Worm (Caenorhabditis elegans) whole organism, early embryonic: ENCODE data around the gene ZC262.7.
"Not testable (repeated sequence)": the region's sequence is repeated elsewhere in the genome, so short reads cannot be mapped to it uniquely, and the experiment has no call there.

Experiments
- B0310.2 ChIP-seq: sonication (generic microtip); optimal IDR thresholded peaks from 2 replicates; lab custom pipeline; 2016; ENCODE audit warnings: mild to moderate bottlenecking, missing genetic modification characterization, missing compliant biosample characterization
- F13C5.2 ChIP-seq: sonication (generic microtip); optimal IDR thresholded peaks from 2 replicates; lab custom pipeline; 2017; ENCODE audit warnings: mild to moderate bottlenecking, missing genetic modification characterization, inconsistent platforms, missing compliant biosample characterization
- aly-1 ChIP-seq: sonication (generic microtip); optimal IDR thresholded peaks from 2 replicates; lab custom pipeline; 2016; ENCODE audit warnings: missing genetic modification characterization, missing compliant biosample characterization
- ama-1 ChIP-seq: fragments of 150-350 bp; optimal IDR thresholded peaks from 2 replicates; lab custom pipeline; 2014
- ceh-13 ChIP-seq: fragments of 200-800 bp; sonication (Bioruptor generic); optimal IDR thresholded peaks from 2 replicates; lab custom pipeline; 2018; ENCODE audit warnings: mild to moderate bottlenecking, missing genetic modification characterization, missing compliant biosample characterization
- ceh-36 ChIP-seq: sonication (generic microtip); optimal IDR thresholded peaks from 2 replicates; lab custom pipeline; 2016; ENCODE audit warnings: missing genetic modification characterization, inconsistent platforms, missing compliant biosample characterization
- ets-7 ChIP-seq: sonication (generic microtip); optimal IDR thresholded peaks from 2 replicates; lab custom pipeline; 2016; ENCODE audit warnings: missing genotype, missing genetic modification characterization, missing compliant biosample characterization
- flt-1 ChIP-seq: fragments of 200-800 bp; sonication (Bioruptor generic); IDR thresholded peaks from 2 replicates; pipeline ENCODE4 v1.3.6; 2022; ENCODE audit warnings: missing genetic modification characterization, missing compliant biosample characterization
- hmbx-1 ChIP-seq: sonication (generic microtip); optimal IDR thresholded peaks from 2 replicates; lab custom pipeline; 2016; ENCODE audit warnings: mild to moderate bottlenecking, missing genetic modification characterization, missing compliant biosample characterization
- hmg-4 ChIP-seq: fragments of 200-800 bp; sonication (Bioruptor generic); optimal IDR thresholded peaks from 2 replicates; lab custom pipeline; 2018; ENCODE audit warnings: mild to moderate bottlenecking, missing genetic modification characterization, missing compliant biosample characterization
- hnd-1 ChIP-seq: sonication (generic microtip); optimal IDR thresholded peaks from 2 replicates; lab custom pipeline; 2016; ENCODE audit warnings: missing genetic modification characterization, missing compliant biosample characterization
- pes-1 ChIP-seq: fragments of 200-800 bp; sonication (Bioruptor generic); IDR thresholded peaks from 2 replicates; pipeline ENCODE4 v1.3.6; 2022; ENCODE audit warnings: missing genetic modification reagents, missing genetic modification characterization, missing compliant biosample characterization
- scrt-1 ChIP-seq: fragments of 200-800 bp; sonication (Bioruptor generic); IDR thresholded peaks from 2 replicates; pipeline ENCODE4 v1.3.6; 2022; ENCODE audit warnings: missing genetic modification characterization, missing compliant biosample characterization
- sea-1 ChIP-seq: fragments of 200-800 bp; sonication (Bioruptor generic); conservative IDR thresholded peaks from 2 replicates; pipeline ENCODE4 v1.3.6; 2022; ENCODE audit warnings: missing genetic modification characterization, missing compliant biosample characterization
- tbx-11 ChIP-seq: fragments of 200-800 bp; sonication (Bioruptor generic); IDR thresholded peaks from 2 replicates; pipeline ENCODE4 v1.3.6; 2022; ENCODE audit warnings: missing genetic modification characterization, missing compliant biosample characterization
- tbx-37 ChIP-seq: fragments of 200-800 bp; sonication (Bioruptor generic); conservative IDR thresholded peaks from 2 replicates; pipeline ENCODE4 v1.3.6; 2022; ENCODE audit warnings: missing genetic modification reagents, missing genetic modification characterization, missing compliant biosample characterization
- tra-4 ChIP-seq: sonication (generic microtip); optimal IDR thresholded peaks from 2 replicates; lab custom pipeline; 2017; ENCODE audit warnings: missing genetic modification characterization, missing compliant biosample characterization

ZC262.7 gene

DNA sequence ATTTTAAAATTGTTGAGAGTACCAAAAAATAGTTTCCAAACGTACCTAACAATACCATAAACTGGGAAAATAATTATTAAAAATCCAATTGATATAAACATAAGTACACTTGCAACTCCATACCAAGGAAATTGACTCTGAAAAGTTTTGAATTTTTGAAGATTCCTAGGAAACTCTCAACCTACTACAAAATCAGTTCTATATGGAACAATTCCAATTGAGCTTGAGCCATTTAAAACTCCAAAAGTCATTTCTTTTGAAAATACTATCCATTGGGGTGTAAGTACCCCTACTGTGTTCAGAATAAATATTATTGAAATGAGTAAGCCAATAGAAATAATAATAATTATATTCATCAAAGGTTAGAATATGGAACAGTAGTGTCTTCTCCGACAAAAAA, 4.8 kb downstream of the ZC262.7 start, which contains the start of gene clc-28:
TSS of gene clc-28 (minus strand) at position 101 of the 400 bp plus-strand sequence.
- not testable (repeated sequence) for TF ChIP-seq scrt-1 (GFP tag; lab: Robert Waterston, UW); hmbx-1; ets-7 (tag; lab: Kevin White, UChicago)

DNA sequence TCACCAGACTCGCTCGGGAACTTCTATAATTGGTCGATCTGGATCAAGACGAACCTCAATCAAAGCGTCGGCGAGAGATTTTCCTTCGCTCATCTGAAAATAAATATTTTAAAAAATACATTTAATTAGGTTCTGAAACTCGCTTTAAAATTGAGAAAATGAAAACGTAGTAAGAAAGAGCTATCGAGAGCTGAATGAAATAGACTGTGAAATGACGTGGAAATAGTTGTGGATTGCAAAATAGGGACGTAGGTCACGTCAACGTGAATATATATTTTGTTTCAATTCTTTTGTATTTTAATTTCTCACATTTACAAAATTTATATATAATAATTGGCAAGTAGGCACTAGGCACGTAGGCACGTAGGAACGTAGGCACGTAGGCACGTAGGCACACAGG, 9.7 kb downstream of the ZC262.7 start, which contains the start of gene ZC262.4:
TSS of gene ZC262.4 (minus strand) at position 101 of the 400 bp plus-strand sequence.
- TF ChIP-seq tbx-37 (GFP tag; lab: Robert Waterston, UW) (no peak), hmbx-1 (no peak), sea-1 (GFP tag; lab: Robert Waterston, UW) (no peak), pes-1 (no peak), ets-7 (tag; lab: Kevin White, UChicago) (no peak), scrt-1 (GFP tag; lab: Robert Waterston, UW) (no peak), ceh-13 (no peak), tra-4 (tag; lab: Kevin White, UChicago) (no peak), hnd-1 (tag; lab: Kevin White, UChicago) (no peak), B0310.2 (tag; lab: Kevin White, UChicago) (no peak), aly-1 (tag; lab: Kevin White, UChicago) (no peak), flt-1 (GFP tag; lab: Robert Waterston, UW) (no peak), ama-1 (lab: Kevin White, UChicago) (no peak), tbx-11 (GFP tag; lab: Robert Waterston, UW) (no peak)

DNA sequence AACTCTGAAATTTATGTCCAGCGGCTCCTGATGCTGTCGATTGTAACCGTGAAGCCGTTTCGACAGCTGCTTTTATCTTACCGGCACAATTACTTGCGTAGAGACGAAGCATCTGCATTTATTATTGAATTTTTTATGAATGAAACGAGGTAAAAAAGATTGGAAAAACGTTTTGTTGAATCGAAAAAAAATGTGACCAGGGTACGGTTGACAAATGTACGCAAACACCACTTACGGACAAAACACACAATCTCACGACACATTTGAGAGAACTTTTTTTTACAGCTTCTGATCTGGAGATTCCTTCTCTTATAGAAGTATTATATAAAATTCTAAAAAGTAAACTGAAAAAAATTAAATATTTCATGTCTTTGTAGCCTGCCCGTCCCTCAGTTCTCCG, 12.4 kb downstream of the ZC262.7 start, which contains the start of the genes mrps-18A and ZC262.2:
TSS of gene mrps-18A (minus strand) at position 141 of the 400 bp plus-strand sequence.
TSS of gene ZC262.2 (plus strand) at position 284 of the 400 bp plus-strand sequence.
- TF ChIP-seq sea-1 (GFP tag; lab: Robert Waterston, UW) (no peak), ceh-36 (tag; lab: Kevin White, UChicago) (no peak), tra-4 (tag; lab: Kevin White, UChicago) (no peak), tbx-11 (GFP tag; lab: Robert Waterston, UW) (no peak), hnd-1 (tag; lab: Kevin White, UChicago) (no peak)

DNA sequence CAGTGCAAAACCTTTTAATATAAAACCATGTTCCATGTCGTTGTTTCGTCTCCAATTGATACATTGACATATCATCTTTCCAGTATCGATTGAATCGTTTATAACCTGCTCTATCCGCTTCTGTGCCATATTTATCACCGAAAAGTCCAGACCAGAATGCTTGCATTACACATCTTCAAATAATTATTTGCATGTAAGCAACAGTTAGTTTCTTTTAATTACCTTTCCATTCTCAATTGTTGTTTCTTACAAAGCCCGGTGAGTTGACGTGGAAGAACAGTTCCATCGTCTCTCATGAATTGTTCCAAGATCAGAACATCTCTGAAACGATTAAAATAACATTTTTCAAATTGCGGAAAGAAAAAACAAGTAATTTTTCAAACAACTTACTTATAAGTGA, 12.9 kb downstream of the ZC262.7 start, which contains the start of gene iglr-2:
TSS of gene iglr-2 (minus strand) at position 101 of the 400 bp plus-strand sequence.
- TF ChIP-seq hnd-1 (tag; lab: Kevin White, UChicago) (no peak), ceh-13 (no peak), flt-1 (GFP tag; lab: Robert Waterston, UW) (no peak), ceh-36 (tag; lab: Kevin White, UChicago) (no peak), ets-7 (tag; lab: Kevin White, UChicago) (no peak), ama-1 (lab: Kevin White, UChicago) (no peak), pes-1 (no peak), tra-4 (tag; lab: Kevin White, UChicago) (no peak), sea-1 (GFP tag; lab: Robert Waterston, UW) (no peak), B0310.2 (tag; lab: Kevin White, UChicago) (no peak), tbx-37 (GFP tag; lab: Robert Waterston, UW) (no peak), aly-1 (tag; lab: Kevin White, UChicago) (no peak), scrt-1 (GFP tag; lab: Robert Waterston, UW) (no peak)

DNA sequence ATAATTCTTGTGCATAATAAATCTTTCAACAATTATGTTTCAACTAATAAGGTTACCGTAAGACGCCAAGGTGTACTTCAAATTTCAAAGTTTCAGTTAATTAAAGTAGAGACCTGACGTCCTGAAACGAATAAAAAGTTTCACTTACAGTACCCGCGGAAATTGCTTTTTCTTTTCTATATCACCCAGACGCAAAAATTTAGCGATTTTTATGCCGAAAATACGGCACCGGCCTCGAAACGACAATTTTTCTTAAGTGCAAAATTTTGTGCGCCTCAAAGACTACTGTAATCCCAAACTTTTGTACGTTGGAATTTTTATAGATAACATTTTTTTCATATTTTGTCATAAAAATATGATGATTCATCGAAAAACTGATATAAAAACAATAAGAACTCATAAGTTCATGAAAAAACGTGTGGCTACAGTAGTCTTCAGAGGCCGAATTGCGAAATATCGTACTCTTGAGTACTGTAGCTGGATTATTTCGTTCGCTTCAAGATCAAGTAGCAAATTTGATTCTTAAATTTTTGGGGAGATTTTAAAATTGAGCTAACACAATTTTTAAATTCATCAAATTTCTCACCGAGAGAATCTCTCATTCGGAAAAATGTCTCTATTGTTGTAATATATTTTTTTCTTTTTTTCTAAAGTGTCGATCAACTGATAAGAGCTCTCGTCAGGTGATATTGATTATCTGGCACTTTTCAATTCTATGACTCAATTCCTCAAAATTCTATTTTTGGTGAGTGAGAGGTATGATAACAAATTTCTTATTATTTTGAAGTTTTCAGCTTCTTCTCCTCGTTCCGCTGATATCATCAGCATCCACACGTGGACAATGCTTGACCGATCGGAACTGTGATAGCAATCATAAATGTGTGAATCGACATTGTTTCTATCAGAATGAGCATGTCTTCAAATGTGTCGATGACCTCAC, 18.3 kb downstream of the ZC262.7 start, which contains the start of gene ZC262.13:
TSS of gene ZC262.13 (plus strand) at position 641 of the 940 bp plus-strand sequence.
- TF ChIP-seq F13C5.2 (tag; lab: Kevin White, UChicago) (no peak), ceh-36 (tag; lab: Kevin White, UChicago) (no peak), pes-1 (no peak), sea-1 (GFP tag; lab: Robert Waterston, UW) (no peak), flt-1 (GFP tag; lab: Robert Waterston, UW) (no peak), hmbx-1 (no peak), aly-1 (tag; lab: Kevin White, UChicago) (no peak), B0310.2 (tag; lab: Kevin White, UChicago) (no peak), hmg-4 (GFP tag; lab: Kevin White, UChicago) (no peak), tbx-37 (GFP tag; lab: Robert Waterston, UW) (no peak)

DNA sequence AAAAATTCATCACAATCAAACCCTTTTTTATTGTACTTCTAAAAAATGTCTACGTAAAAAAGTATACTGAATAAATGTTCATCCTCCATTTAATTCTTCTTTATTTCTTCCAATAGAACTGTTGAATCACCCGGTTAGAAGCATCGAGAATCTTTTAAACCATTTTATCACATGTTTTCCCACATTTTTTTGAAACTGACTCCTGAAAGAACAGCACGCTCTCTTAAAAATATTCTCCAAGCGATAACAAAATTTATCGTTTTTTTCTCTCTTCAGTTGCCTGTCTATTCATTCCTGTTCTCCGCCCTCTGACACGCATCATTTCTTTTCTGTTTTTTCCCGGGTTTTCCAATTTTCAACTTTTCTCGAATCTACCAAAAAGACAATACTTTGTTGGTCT, 19.7 kb downstream of the ZC262.7 start, which contains the start of gene F10E9.12:
TSS of gene F10E9.12 (plus strand) at position 131 of the 400 bp plus-strand sequence.
- no peak for TF ChIP-seq hnd-1 (tag; lab: Kevin White, UChicago)

DNA sequence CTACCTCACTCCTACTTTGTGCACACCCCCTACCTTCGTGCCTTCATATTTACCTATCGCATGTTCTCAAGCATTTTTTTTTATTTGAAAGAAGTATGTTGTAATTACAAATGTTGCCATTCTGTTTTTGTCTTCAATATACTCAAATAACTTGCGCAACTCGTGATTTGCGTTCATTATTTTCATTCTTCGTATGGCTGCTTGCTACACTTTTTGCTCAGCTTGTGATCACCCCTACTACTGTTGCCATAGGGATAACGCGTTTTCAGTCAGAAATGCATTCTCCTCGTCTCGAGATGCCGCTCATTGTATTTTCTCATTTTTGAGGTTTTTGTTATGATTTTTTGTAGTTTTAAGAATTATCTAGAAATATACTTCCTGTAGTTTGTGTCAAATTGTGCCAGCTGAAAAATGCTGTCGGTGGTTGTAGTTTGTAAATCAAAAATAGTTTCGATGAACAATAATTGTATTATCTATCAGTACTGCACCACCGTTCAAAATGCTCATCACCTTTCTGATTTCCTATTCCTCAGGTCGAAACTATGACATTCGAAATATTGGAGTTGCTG, 21.4 kb downstream of the ZC262.7 start, which contains the start of gene F10E9.1:
TSS of gene F10E9.1 (plus strand) at position 519 of the 569 bp plus-strand sequence.
- TF ChIP-seq ets-7 (tag; lab: Kevin White, UChicago) (no peak), tbx-11 (GFP tag; lab: Robert Waterston, UW) (no peak), hnd-1 (tag; lab: Kevin White, UChicago) (no peak), flt-1 (GFP tag; lab: Robert Waterston, UW) (no peak), B0310.2 (tag; lab: Kevin White, UChicago) (no peak), ceh-13 (no peak), sea-1 (GFP tag; lab: Robert Waterston, UW) (no peak), hmbx-1 (no peak), ceh-36 (tag; lab: Kevin White, UChicago) (no peak), ama-1 (lab: Kevin White, UChicago) (no peak), pes-1 (no peak), tra-4 (tag; lab: Kevin White, UChicago) (no peak), hmg-4 (GFP tag; lab: Kevin White, UChicago) (no peak), scrt-1 (GFP tag; lab: Robert Waterston, UW) (no peak), aly-1 (tag; lab: Kevin White, UChicago) (no peak), F13C5.2 (tag; lab: Kevin White, UChicago) (no peak)
